Fruit fly (Drosophila melanogaster) whole organism, pupa: ENCODE results near the gene CG9150.

ENCODE experiments used
- CG12605 ChIP-seq: fragments of 200-800 bp; sonication (Bioruptor generic); IDR thresholded peaks from 2 replicates; pipeline ENCODE4 v1.3.6; 2022; ENCODE audit warnings: missing biosample characterization, missing genetic modification characterization
- CG15710 ChIP-seq: fragments of 200-800 bp; sonication (Bioruptor generic); optimal IDR thresholded peaks from 2 replicates; lab custom pipeline; 2018; ENCODE audit warnings: missing biosample characterization, mild to moderate bottlenecking, missing genetic modification characterization, moderate library complexity
- CG34367 ChIP-seq: fragments of 200-800 bp; sonication (Bioruptor generic); optimal IDR thresholded peaks from 2 replicates; lab custom pipeline; 2018; ENCODE audit warnings: missing biosample characterization, mild to moderate bottlenecking, missing genetic modification characterization
- CG4496 ChIP-seq: fragments of 200-800 bp; sonication (Bioruptor generic); IDR thresholded peaks from 3 replicates; pipeline ENCODE4 v1.3.6; 2022; ENCODE audit warnings: missing biosample characterization, missing genetic modification characterization
- CG8159 ChIP-seq: fragments of 200-800 bp; sonication (Bioruptor generic); optimal IDR thresholded peaks from 3 replicates; lab custom pipeline; 2018; ENCODE audit warnings: missing biosample characterization, mild to moderate bottlenecking, missing genetic modification characterization, moderate library complexity
- EcR ChIP-seq: fragments of 200-800 bp; sonication (Bioruptor generic); optimal IDR thresholded peaks from 3 replicates; lab custom pipeline; 2019; ENCODE audit warnings: missing biosample characterization, missing genetic modification characterization, mild to moderate bottlenecking, moderate library complexity, missing genetic modification reagents
- Ets98B ChIP-seq: fragments of 200-800 bp; sonication (Bioruptor generic); IDR thresholded peaks from 2 replicates; pipeline ENCODE4 v1.3.6; 2022; ENCODE audit warnings: missing biosample characterization, missing genetic modification characterization
- Pif1A ChIP-seq: fragments of 200-800 bp; sonication (Bioruptor generic); optimal IDR thresholded peaks from 3 replicates; lab custom pipeline; 2016; ENCODE audit warnings: missing biosample characterization, missing genetic modification characterization
- Pif1B ChIP-seq: fragments of 200-800 bp; sonication (Bioruptor generic); optimal IDR thresholded peaks from 3 replicates; lab custom pipeline; 2016; ENCODE audit warnings: missing biosample characterization, missing genetic modification characterization
- Snoo ChIP-seq: fragments of 200-800 bp; sonication (Bioruptor generic); optimal IDR thresholded peaks from 3 replicates; lab custom pipeline; 2017; ENCODE audit warnings: missing biosample characterization, mild to moderate bottlenecking, missing genetic modification characterization, inconsistent platforms
- gl ChIP-seq: fragments of 200-800 bp; sonication (Bioruptor generic); optimal IDR thresholded peaks from 2 replicates; lab custom pipeline; 2018; ENCODE audit warnings: missing biosample characterization, mild to moderate bottlenecking, missing genetic modification characterization
- rn ChIP-seq: fragments of 200-800 bp; sonication (Bioruptor generic); IDR thresholded peaks from 2 replicates; pipeline ENCODE4 v1.3.6; 2022; ENCODE audit warnings: missing biosample characterization, missing genetic modification characterization

DNA sequence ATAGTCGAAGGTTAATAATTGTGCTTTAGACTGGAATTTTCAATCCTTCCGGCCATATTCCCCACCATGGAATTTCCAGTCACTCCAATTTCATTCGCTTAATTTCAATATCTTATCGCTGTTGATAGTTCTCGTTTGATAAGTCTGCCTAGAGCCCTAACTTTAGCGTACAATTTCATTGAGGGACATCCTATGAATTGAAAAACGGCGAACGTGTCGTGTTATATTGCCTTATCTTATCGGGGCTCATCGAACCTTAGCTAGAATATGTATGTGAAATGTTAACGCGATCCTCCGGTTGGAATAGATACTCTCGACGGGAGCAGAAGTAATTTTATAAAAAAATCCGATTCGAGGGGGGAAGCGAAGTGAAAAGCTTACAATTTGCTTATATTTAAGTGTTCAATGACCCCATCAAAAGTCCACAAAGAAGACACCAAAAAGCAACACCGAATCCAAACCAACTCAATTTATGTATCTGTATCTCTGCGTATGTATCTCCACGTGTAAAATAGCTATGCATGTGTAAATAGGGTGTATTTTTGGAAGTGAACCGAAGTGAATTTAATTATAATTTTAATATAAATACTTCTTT, 21.3 kb upstream of the CG9150 start:
- TF ChIP-seq CG8159 (tag; lab: Kevin White, UChicago): no peak
- TF ChIP-seq rn (GFP tag; lab: Robert Waterston, UW): no peak
- TF ChIP-seq CG34367 (tag; lab: Kevin White, UChicago): no peak
- no peak for TF ChIP-seq Snoo
- no peak for TF ChIP-seq EcR
- no peak for TF ChIP-seq CG15710
- TF ChIP-seq CG4496: no peak
- no peak for TF ChIP-seq Ets98B
- TF ChIP-seq gl: no peak
- no peak for TF ChIP-seq CG12605 (GFP tag; lab: Robert Waterston, UW)
- no peak for TF ChIP-seq Pif1A (GFP tag; lab: Kevin White, UChicago)
- TF ChIP-seq Pif1B (GFP tag; lab: Kevin White, UChicago): no peak
